Worm (Caenorhabditis elegans) whole organism, L1 larva: ENCODE results near the gene F36D3.5.

ENCODE experiments used
- blmp-1 ChIP-seq: fragments of 150-350 bp; optimal IDR thresholded peaks from 2 replicates; lab custom pipeline; 2014; ENCODE audit warnings: missing biosample characterization, missing genetic modification characterization
- egl-27 ChIP-seq, 2 experiments: fragments of 150-350 bp in 1 of 2; sonication (generic microtip); optimal IDR thresholded peaks; 3 replicates each; lab custom pipeline; 2017 to 2018; ENCODE audit warnings: missing biosample characterization in 2 of 2, missing genetic modification characterization in 2 of 2, missing genetic modification reagents in 2 of 2
- elt-2 ChIP-seq: sonication (generic microtip); optimal IDR thresholded peaks from 2 replicates; lab custom pipeline; 2016; ENCODE audit warnings: missing genetic modification characterization, mild to moderate bottlenecking, inconsistent platforms, missing compliant biosample characterization, missing genetic modification reagents
- hlh-4 ChIP-seq: sonication (generic microtip); optimal IDR thresholded peaks from 2 replicates; lab custom pipeline; 2016; ENCODE audit warnings: mild to moderate bottlenecking, missing genetic modification characterization, missing compliant biosample characterization
- lin-39 ChIP-seq: fragments of 150-350 bp; optimal IDR thresholded peaks from 2 replicates; lab custom pipeline; 2014; ENCODE audit warnings: missing biosample characterization, missing genetic modification reagents, missing genetic modification characterization
- nhr-11 ChIP-seq: fragments of 150-350 bp; optimal IDR thresholded peaks from 2 replicates; lab custom pipeline; 2014; ENCODE audit warnings: missing biosample characterization, missing genetic modification characterization
- tbx-2 ChIP-seq: sonication (generic microtip); optimal IDR thresholded peaks from 2 replicates; lab custom pipeline; 2016; ENCODE audit warnings: missing genetic modification characterization, missing compliant biosample characterization

DNA sequence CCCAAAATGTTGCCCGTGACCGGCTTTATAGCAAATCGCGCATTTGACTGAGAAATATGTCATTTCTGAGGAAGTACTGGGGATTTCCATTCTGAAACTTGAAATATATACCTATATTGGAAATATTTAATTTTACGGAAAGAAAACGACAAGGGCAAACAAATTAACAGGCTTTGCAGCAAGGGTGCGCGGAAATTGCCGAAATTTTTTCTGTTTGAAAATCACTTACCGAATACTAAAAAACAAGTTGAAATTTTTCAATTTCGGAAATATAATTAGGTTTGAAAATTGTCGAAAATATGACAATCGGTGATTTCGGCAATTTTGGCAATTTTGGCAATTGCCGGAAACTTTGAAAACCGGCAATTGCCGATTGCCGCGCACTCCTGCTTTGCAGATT, 9.2 kb downstream of the F36D3.5 start, which contains the start of gene nhr-54:
- TF ChIP-seq tbx-2 (tag; lab: Kevin White, UChicago) = no peak
- no peak for TF ChIP-seq blmp-1
- no peak for TF ChIP-seq egl-27 (tag; optimal IDR thresholded peaks at IDR 0.05; lab: Kevin White, UChicago)
- no peak for TF ChIP-seq nhr-11
- TF ChIP-seq lin-39 (tag; lab: Kevin White, UChicago) = no peak
- no peak for TF ChIP-seq elt-2 (tag; lab: Kevin White, UChicago)
- TF ChIP-seq hlh-4 = no peak
